Worm (Caenorhabditis elegans) whole organism, L1 larva: ENCODE measurements around the gene W10C6.2.
"Not testable (repeated sequence)": the region's sequence is repeated elsewhere in the genome, so short reads cannot be mapped to it uniquely, and the experiment has no call there.

Experiments used
- C16A3.4 ChIP-seq: fragments of 150-350 bp; optimal IDR thresholded peaks from 2 replicates; lab custom pipeline; 2014; ENCODE audit warnings: missing biosample characterization, missing genetic modification characterization
- F16B12.6 ChIP-seq: fragments of 150-350 bp; optimal IDR thresholded peaks from 2 replicates; lab custom pipeline; 2014; ENCODE audit warnings: missing biosample characterization, missing genetic modification characterization
- aly-2 ChIP-seq: fragments of 150-350 bp; optimal IDR thresholded peaks from 2 replicates; lab custom pipeline; 2014; ENCODE audit warnings: missing biosample characterization, missing genetic modification characterization
- ama-1 ChIP-seq: fragments of 150-350 bp; optimal IDR thresholded peaks from 2 replicates; lab custom pipeline; 2014
- ceh-63 ChIP-seq: fragments of 200-800 bp; sonication (Bioruptor generic); optimal IDR thresholded peaks from 2 replicates; lab custom pipeline; 2018; ENCODE audit warnings: mild to moderate bottlenecking, missing genetic modification characterization, missing compliant biosample characterization
- ceh-8 ChIP-seq: fragments of 200-800 bp; sonication (Bioruptor generic); optimal IDR thresholded peaks from 2 replicates; lab custom pipeline; 2018; ENCODE audit warnings: mild to moderate bottlenecking, missing genetic modification characterization, moderate library complexity, missing compliant biosample characterization
- ceh-82 ChIP-seq, 3 experiments: fragments of 150-350 bp in 1 of 3; sonication (generic microtip) in 2 of 3; optimal IDR thresholded peaks; 2 replicates each; lab custom pipeline; 2014 to 2017; ENCODE audit warnings: missing biosample characterization in 3 of 3, missing genetic modification characterization in 3 of 3
- ceh-88 ChIP-seq: fragments of 200-800 bp; sonication (Bioruptor generic); IDR thresholded peaks from 2 replicates; pipeline ENCODE4 v1.3.6; 2022; ENCODE audit warnings: missing genetic modification characterization, missing compliant biosample characterization
- dpl-1 ChIP-seq, 3 experiments: fragments of 150-350 bp in 2 of 3; sonication (generic microtip) in 1 of 3; optimal IDR thresholded peaks; 2 replicates each; lab custom pipeline; 2014 to 2017; ENCODE audit warnings: missing biosample characterization in 3 of 3, missing genetic modification characterization in 3 of 3, missing genetic modification reagents in 3 of 3
- dsc-1 ChIP-seq: sonication (generic microtip); optimal IDR thresholded peaks from 2 replicates; lab custom pipeline; 2016; ENCODE audit warnings: mild to moderate bottlenecking, missing genetic modification characterization, missing compliant biosample characterization
- efl-1 ChIP-seq, 4 experiments: fragments of 150-350 bp; optimal IDR thresholded peaks in 3 of 4; peaks in 1 of 4; 1 replicate in 1 of 4; 2 replicates in 3 of 4; lab custom pipeline; 2014; ENCODE audit warnings: missing biosample characterization in 2 of 4, missing genetic modification characterization in 2 of 4, missing genetic modification reagents in 2 of 4
- egl-13 ChIP-seq: sonication (generic microtip); optimal IDR thresholded peaks from 2 replicates; lab custom pipeline; 2016; ENCODE audit warnings: missing genotype, missing genetic modification reagents, missing genetic modification characterization, missing compliant biosample characterization
- egl-27 ChIP-seq, 2 experiments: fragments of 150-350 bp in 1 of 2; sonication (generic microtip); optimal IDR thresholded peaks; 3 replicates each; lab custom pipeline; 2017 to 2018; ENCODE audit warnings: missing biosample characterization in 2 of 2, missing genetic modification characterization in 2 of 2, missing genetic modification reagents in 2 of 2
- elt-2 ChIP-seq: sonication (generic microtip); optimal IDR thresholded peaks from 2 replicates; lab custom pipeline; 2016; ENCODE audit warnings: missing genetic modification characterization, mild to moderate bottlenecking, inconsistent platforms, missing compliant biosample characterization, missing genetic modification reagents
- elt-3 ChIP-seq, 6 experiments: fragments of 150-350 bp in 1 of 6; sonication (generic microtip); optimal IDR thresholded peaks; 2 replicates each; lab custom pipeline; 2017 to 2018; ENCODE audit warnings: missing biosample characterization in 6 of 6, missing genetic modification characterization in 6 of 6, inconsistent platforms in 1 of 6
- fkh-10 ChIP-seq: sonication (generic microtip); optimal IDR thresholded peaks from 2 replicates; lab custom pipeline; 2017; ENCODE audit warnings: missing biosample characterization, missing genetic modification reagents, missing genetic modification characterization
- fkh-8 ChIP-seq: sonication (generic microtip); optimal IDR thresholded peaks from 2 replicates; lab custom pipeline; 2016; ENCODE audit warnings: mild to moderate bottlenecking, missing genetic modification characterization, missing compliant biosample characterization
- fos-1 ChIP-seq: fragments of 150-350 bp; optimal IDR thresholded peaks from 2 replicates; lab custom pipeline; 2014; ENCODE audit warnings: missing biosample characterization, missing genetic modification characterization
- hlh-4 ChIP-seq: sonication (generic microtip); optimal IDR thresholded peaks from 2 replicates; lab custom pipeline; 2016; ENCODE audit warnings: mild to moderate bottlenecking, missing genetic modification characterization, missing compliant biosample characterization
- hpl-2 ChIP-seq: fragments of 150-350 bp; optimal IDR thresholded peaks from 2 replicates; lab custom pipeline; 2014; ENCODE audit warnings: missing biosample characterization, missing genetic modification reagents, missing genetic modification characterization
- irx-1 ChIP-seq: sonication (generic microtip); optimal IDR thresholded peaks from 2 replicates; lab custom pipeline; 2016; ENCODE audit warnings: missing genetic modification characterization, missing compliant biosample characterization
- jun-1 ChIP-seq: fragments of 150-350 bp; optimal IDR thresholded peaks from 2 replicates; lab custom pipeline; 2014; ENCODE audit warnings: missing biosample characterization, missing genetic modification reagents, missing genetic modification characterization
- lin-13 ChIP-seq: fragments of 150-350 bp; optimal IDR thresholded peaks from 2 replicates; lab custom pipeline; 2014; ENCODE audit warnings: missing biosample characterization, missing genetic modification reagents, missing genetic modification characterization
- lin-14 ChIP-seq: fragments of 200-800 bp; sonication (Bioruptor generic); optimal IDR thresholded peaks from 2 replicates; lab custom pipeline; 2018; ENCODE audit warnings: mild to moderate bottlenecking, missing genetic modification characterization, moderate library complexity, missing compliant biosample characterization
- lin-35 ChIP-seq, 2 experiments: fragments of 150-350 bp; optimal IDR thresholded peaks; 2 replicates each; lab custom pipeline; 2014; ENCODE audit warnings: missing biosample characterization in 2 of 2, missing genetic modification characterization in 2 of 2, missing genetic modification reagents in 2 of 2
- lin-39 ChIP-seq: fragments of 150-350 bp; optimal IDR thresholded peaks from 2 replicates; lab custom pipeline; 2014; ENCODE audit warnings: missing biosample characterization, missing genetic modification reagents, missing genetic modification characterization
- mab-9 ChIP-seq: fragments of 200-800 bp; sonication (Bioruptor generic); IDR thresholded peaks from 2 replicates; pipeline ENCODE4 v1.3.6; 2022; ENCODE audit warnings: missing genetic modification reagents, missing genetic modification characterization, missing compliant biosample characterization
- mdl-1 ChIP-seq, 2 experiments: fragments of 150-350 bp; optimal IDR thresholded peaks; 2 replicates each; lab custom pipeline; 2014 to 2017; ENCODE audit warnings: missing biosample characterization in 2 of 2, missing genetic modification characterization in 2 of 2, inconsistent platforms in 1 of 2
- nhr-20 ChIP-seq: sonication (generic microtip); optimal IDR thresholded peaks from 2 replicates; lab custom pipeline; 2016; ENCODE audit warnings: mild to moderate bottlenecking, missing genetic modification characterization, missing compliant biosample characterization
- nhr-71 ChIP-seq: sonication (generic microtip); optimal IDR thresholded peaks from 2 replicates; lab custom pipeline; 2016; ENCODE audit warnings: mild to moderate bottlenecking, missing genetic modification characterization, moderate library complexity, missing compliant biosample characterization
- nhr-76 ChIP-seq: sonication (generic microtip); optimal IDR thresholded peaks from 2 replicates; lab custom pipeline; 2017; ENCODE audit warnings: missing biosample characterization, missing genetic modification characterization
- nhr-77 ChIP-seq: fragments of 150-350 bp; optimal IDR thresholded peaks from 2 replicates; lab custom pipeline; 2014; ENCODE audit warnings: missing biosample characterization, missing genetic modification characterization
- nhr-85 ChIP-seq: sonication (generic microtip); peaks from one replicate; lab custom pipeline; 2016; ENCODE audit warnings: missing genetic modification characterization, inconsistent platforms, missing compliant biosample characterization
- nhr-90 ChIP-seq: sonication (generic microtip); optimal IDR thresholded peaks from 2 replicates; lab custom pipeline; 2016; ENCODE audit warnings: mild to moderate bottlenecking, missing genetic modification characterization, missing compliant biosample characterization; ENCODE audit not compliant: poor library complexity
- pax-3 ChIP-seq: fragments of 200-800 bp; sonication (Bioruptor generic); optimal IDR thresholded peaks from 2 replicates; lab custom pipeline; 2018; ENCODE audit warnings: mild to moderate bottlenecking, missing genetic modification characterization, moderate library complexity, missing compliant biosample characterization
- pqm-1 ChIP-seq: sonication (generic microtip); optimal IDR thresholded peaks from 3 replicates; lab custom pipeline; 2017; ENCODE audit warnings: missing biosample characterization, missing genetic modification characterization
- rnt-1 ChIP-seq: sonication (generic microtip); optimal IDR thresholded peaks from 2 replicates; lab custom pipeline; 2016; ENCODE audit warnings: mild to moderate bottlenecking, missing genetic modification characterization, moderate library complexity, missing compliant biosample characterization
- skn-1 ChIP-seq: fragments of 150-350 bp; optimal IDR thresholded peaks from 2 replicates; lab custom pipeline; 2014; ENCODE audit warnings: missing biosample characterization, missing genetic modification characterization
- snpc-4 ChIP-seq: fragments of 150-350 bp; optimal IDR thresholded peaks from 2 replicates; lab custom pipeline; 2014; ENCODE audit warnings: missing biosample characterization, missing genetic modification characterization
- snu-23 ChIP-seq: sonication (generic microtip); optimal IDR thresholded peaks from 2 replicates; lab custom pipeline; 2016; ENCODE audit warnings: missing genetic modification characterization, missing compliant biosample characterization
- sptf-1 ChIP-seq: fragments of 150-350 bp; optimal IDR thresholded peaks from 2 replicates; lab custom pipeline; 2014; ENCODE audit warnings: missing biosample characterization, missing genetic modification characterization
- sup-37 ChIP-seq: fragments of 200-800 bp; sonication (Bioruptor generic); optimal IDR thresholded peaks from 2 replicates; lab custom pipeline; 2018; ENCODE audit warnings: mild to moderate bottlenecking, missing genetic modification characterization, missing compliant biosample characterization
- swsn-7 ChIP-seq: sonication (generic microtip); optimal IDR thresholded peaks from 2 replicates; lab custom pipeline; 2016; ENCODE audit warnings: missing genetic modification characterization, missing compliant biosample characterization
- tbx-2 ChIP-seq: sonication (generic microtip); optimal IDR thresholded peaks from 2 replicates; lab custom pipeline; 2016; ENCODE audit warnings: missing genetic modification characterization, missing compliant biosample characterization
- tlp-1 ChIP-seq: fragments of 150-350 bp; optimal IDR thresholded peaks from 2 replicates; lab custom pipeline; 2014; ENCODE audit warnings: missing biosample characterization, missing genetic modification characterization
- unc-86 ChIP-seq: sonication (generic microtip); optimal IDR thresholded peaks from 2 replicates; lab custom pipeline; 2016; ENCODE audit warnings: missing genetic modification characterization, missing compliant biosample characterization
- unc-98 ChIP-seq: fragments of 200-800 bp; sonication (Bioruptor generic); IDR thresholded peaks from 2 replicates; pipeline ENCODE4 v1.3.6; 2022; ENCODE audit warnings: missing genetic modification characterization, missing compliant biosample characterization
- vab-15 ChIP-seq: sonication (generic microtip); optimal IDR thresholded peaks from 2 replicates; lab custom pipeline; 2017; ENCODE audit warnings: missing genotype, mild to moderate bottlenecking, missing genetic modification characterization, missing compliant biosample characterization
- xbp-1 ChIP-seq: sonication (generic microtip); optimal IDR thresholded peaks from 2 replicates; lab custom pipeline; 2016; ENCODE audit warnings: missing genetic modification characterization, missing compliant biosample characterization
- ztf-11 ChIP-seq, 2 experiments: sonication (generic microtip); optimal IDR thresholded peaks; 2 replicates each; lab custom pipeline; 2016 to 2017; ENCODE audit warnings: missing genetic modification characterization in 2 of 2, missing biosample characterization in 1 of 2, missing compliant biosample characterization in 1 of 2

W10C6.2 gene

DNA sequence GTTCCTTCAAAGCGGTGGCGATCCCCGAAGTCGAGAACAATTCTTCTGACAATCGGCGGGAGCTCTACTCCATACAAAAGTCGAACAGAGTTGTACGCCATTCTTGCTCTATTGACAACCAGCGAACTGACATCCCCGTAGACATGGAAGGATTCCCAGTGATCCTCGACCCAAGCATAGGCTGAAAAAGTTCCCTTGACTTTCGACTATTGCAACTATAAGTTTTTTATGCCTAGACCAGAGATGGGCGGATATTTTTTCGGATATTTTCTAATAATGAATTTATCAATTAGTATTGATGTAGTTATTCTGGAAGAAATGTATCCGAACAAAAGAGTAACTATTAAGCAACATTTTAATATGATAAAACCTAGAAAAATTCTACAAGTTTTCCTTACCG is at the start of gene W10C6.2:
Gene W10C6.2, minus strand, starts transcription at position 101 of the 400 bp plus-strand sequence.
- not testable (repeated sequence) for TF ChIP-seq hlh-4 (tag; lab: Kevin White, UChicago); F16B12.6; pax-3 (tag; lab: Kevin White, UChicago)

DNA sequence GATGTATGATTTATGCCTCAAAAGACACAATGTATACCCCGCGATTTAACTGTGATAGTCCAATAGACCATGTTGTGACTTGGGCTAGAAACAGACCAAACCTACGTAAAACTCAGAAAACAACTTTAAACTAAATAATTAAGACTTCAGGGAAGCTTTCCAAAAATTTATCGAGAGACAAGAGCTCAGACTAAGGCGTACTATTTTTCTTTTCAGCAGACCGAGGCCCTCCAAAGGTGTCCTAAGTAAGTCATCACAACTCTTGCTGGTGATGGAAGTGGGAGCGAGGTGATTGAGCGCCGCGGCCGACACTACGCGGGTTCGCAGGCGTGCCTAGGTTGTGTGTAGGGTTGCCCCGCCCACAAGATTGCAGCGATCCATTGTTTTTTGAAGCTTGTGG is 45.3 kb upstream of the W10C6.2 start:
- TF ChIP-seq tlp-1, result no peak
- peak; percentile 42 for TF ChIP-seq ceh-88
- peak; percentile 59 for TF ChIP-seq nhr-77 (tag; lab: Kevin White, UChicago)
- peak; percentile 85 for TF ChIP-seq swsn-7
- no peak for TF ChIP-seq sptf-1
- TF ChIP-seq snu-23 (GFP tag; lab: Kevin White, UChicago), result peak; percentile 84
- peak; percentile 34 to 59 for TF ChIP-seq lin-35 (GFP tag; optimal IDR thresholded peaks at IDR 0.05; lab: Kevin White, UChicago)
- TF ChIP-seq dsc-1 (tag; lab: Kevin White, UChicago), result peak; percentile 90
- TF ChIP-seq dpl-1 (GFP tag; optimal IDR thresholded peaks at IDR 0.05; lab: Kevin White, UChicago), result peak; percentile 22 to 38 (median 31)
- no peak for TF ChIP-seq nhr-76 (tag; lab: Kevin White, UChicago)
- peak; percentile 50 for TF ChIP-seq egl-13 (tag; lab: Kevin White, UChicago)
- peak; percentile 29 to 68 for TF ChIP-seq efl-1 (optimal IDR thresholded peaks at IDR 0.05; lab: Kevin White, UChicago)
- peak; percentile 10 to 96 for TF ChIP-seq efl-1 (GFP tag; optimal IDR thresholded peaks at IDR 0.05 in 1 of 2; lab: Kevin White, UChicago)
- peak; percentile 72 for TF ChIP-seq xbp-1
- peak; percentile 82 for TF ChIP-seq nhr-20
- peak; percentile 92 for TF ChIP-seq nhr-90 (tag; lab: Kevin White, UChicago)
- peak; percentile 16 for TF ChIP-seq skn-1
- TF ChIP-seq ceh-82 (tag; optimal IDR thresholded peaks at IDR 0.05; lab: Kevin White, UChicago), result peak; percentile 34 to 69 (median 54)
- peak; percentile 7 for TF ChIP-seq jun-1
- TF ChIP-seq hlh-4 (tag; lab: Kevin White, UChicago), result no peak
- no peak for TF ChIP-seq ceh-8 (GFP tag; lab: Kevin White, UChicago)
- TF ChIP-seq lin-13, result no peak
- peak; percentile 47; the same call in 1 of the 2 replicates for TF ChIP-seq unc-98
- TF ChIP-seq egl-27 (tag; optimal IDR thresholded peaks at IDR 0.05; lab: Kevin White, UChicago), result peak in 1 of 2 experiments; percentile 9
- TF ChIP-seq unc-86 (tag; lab: Kevin White, UChicago), result peak; percentile 55
- peak; percentile 91 for TF ChIP-seq nhr-71
- peak in 1 of 2 experiments; percentile 50 for TF ChIP-seq ztf-11 (tag; optimal IDR thresholded peaks at IDR 0.05; lab: Kevin White, UChicago)
- TF ChIP-seq lin-14, result peak; percentile 70
- TF ChIP-seq tbx-2 (tag; lab: Kevin White, UChicago), result peak; percentile 60
- no peak for TF ChIP-seq ceh-63 (GFP tag; lab: Kevin White, UChicago)
- TF ChIP-seq elt-2, result peak; percentile 54
- peak; percentile 80 for TF ChIP-seq sup-37 (GFP tag; lab: Kevin White, UChicago)
- TF ChIP-seq lin-39 (tag; lab: Kevin White, UChicago), result peak; percentile 40
- TF ChIP-seq aly-2 (tag; lab: Kevin White, UChicago), result peak; percentile 58
- peak; percentile 14 for TF ChIP-seq fkh-8 (tag; lab: Kevin White, UChicago)
- TF ChIP-seq C16A3.4 (tag; lab: Kevin White, UChicago), result peak; percentile 26
- no peak for TF ChIP-seq pqm-1 (tag; lab: Kevin White, UChicago)
- TF ChIP-seq pax-3 (tag; lab: Kevin White, UChicago), result peak; percentile 16
- no peak for TF ChIP-seq vab-15
- no peak for TF ChIP-seq fkh-10 (GFP tag; lab: Kevin White, UChicago)
- peak; percentile 95 for TF ChIP-seq nhr-85 (tag; lab: Kevin White, UChicago)
- peak; percentile 89 for TF ChIP-seq ama-1 (lab: Kevin White, UChicago)
- peak in 1 of 2 experiments; percentile 8 for TF ChIP-seq mdl-1 (tag; optimal IDR thresholded peaks at IDR 0.05; lab: Kevin White, UChicago)
- peak; percentile 43 for TF ChIP-seq irx-1 (tag; lab: Kevin White, UChicago)
- no peak for TF ChIP-seq mab-9
- peak; percentile 61 for TF ChIP-seq fos-1 (tag; lab: Kevin White, UChicago)
- TF ChIP-seq snpc-4 (tag; lab: Kevin White, UChicago), result peak; percentile 99
- TF ChIP-seq elt-3 (tag; optimal IDR thresholded peaks at IDR 0.05; lab: Kevin White, UChicago), result peak in 1 of 6 experiments; percentile 42
- TF ChIP-seq hpl-2 (GFP tag; lab: Kevin White, UChicago), result no peak
- peak; percentile 93 for TF ChIP-seq rnt-1 (tag; lab: Kevin White, UChicago)
